Worm (Caenorhabditis elegans) whole organism, midembryonic: ENCODE measurements around the gene C06E7.4.

Source experiments
- T22C8.4 ChIP-seq: fragments of 200-800 bp; sonication (Bioruptor generic); IDR thresholded peaks from 2 replicates; pipeline ENCODE4 v1.3.6; 2022; ENCODE audit warnings: missing genetic modification characterization, missing compliant biosample characterization
- cog-1 ChIP-seq: sonication (generic microtip); optimal IDR thresholded peaks from 2 replicates; lab custom pipeline; 2016; ENCODE audit warnings: missing genetic modification characterization, missing compliant biosample characterization
- flt-1 ChIP-seq: fragments of 200-800 bp; sonication (Bioruptor generic); IDR thresholded peaks from 2 replicates; pipeline ENCODE4 v1.3.6; 2022; ENCODE audit warnings: missing genetic modification characterization, missing compliant biosample characterization
- ref-1 ChIP-seq: fragments of 200-800 bp; sonication (Bioruptor generic); conservative IDR thresholded peaks from 2 replicates; pipeline ENCODE4 v1.3.6; 2022; ENCODE audit warnings: missing genetic modification reagents, missing genetic modification characterization, missing compliant biosample characterization
- tab-1 ChIP-seq: fragments of 200-800 bp; sonication (Bioruptor generic); IDR thresholded peaks from 2 replicates; pipeline ENCODE4 v1.3.6; 2022; ENCODE audit warnings: missing genetic modification characterization, missing compliant biosample characterization

- TF ChIP-seq T22C8.4 (GFP tag; lab: Robert Waterston, UW) (no peak), flt-1 (GFP tag; lab: Robert Waterston, UW) (no peak), ref-1 (GFP tag; lab: Robert Waterston, UW) (no peak), cog-1 (tag; lab: Kevin White, UChicago) (no peak), tab-1 (GFP tag; lab: Robert Waterston, UW) (no peak)
These were observed 48.6 kb downstream of the C06E7.4 start for ce11 chrIV:5811079-5811622.
